Worm (Caenorhabditis elegans) whole organism, L1 larva: Measurements from ENCODE around the gene lpd-7.

ENCODE experiments used
- C16A3.4 ChIP-seq: fragments of 150-350 bp; optimal IDR thresholded peaks from 2 replicates; lab custom pipeline; 2014; ENCODE audit warnings: missing biosample characterization, missing genetic modification characterization
- aha-1 ChIP-seq: fragments of 150-350 bp; optimal IDR thresholded peaks from 2 replicates; lab custom pipeline; 2014; ENCODE audit warnings: missing biosample characterization, missing genetic modification characterization
- blmp-1 ChIP-seq: fragments of 150-350 bp; optimal IDR thresholded peaks from 2 replicates; lab custom pipeline; 2014; ENCODE audit warnings: missing biosample characterization, missing genetic modification characterization
- ceh-63 ChIP-seq: fragments of 200-800 bp; sonication (Bioruptor generic); optimal IDR thresholded peaks from 2 replicates; lab custom pipeline; 2018; ENCODE audit warnings: mild to moderate bottlenecking, missing genetic modification characterization, missing compliant biosample characterization
- ceh-8 ChIP-seq: fragments of 200-800 bp; sonication (Bioruptor generic); optimal IDR thresholded peaks from 2 replicates; lab custom pipeline; 2018; ENCODE audit warnings: mild to moderate bottlenecking, missing genetic modification characterization, moderate library complexity, missing compliant biosample characterization
- ces-1 ChIP-seq: fragments of 150-350 bp; optimal IDR thresholded peaks from 2 replicates; lab custom pipeline; 2014; ENCODE audit warnings: missing biosample characterization, missing genetic modification reagents, missing genetic modification characterization
- elt-3 ChIP-seq, 6 experiments: fragments of 150-350 bp in 1 of 6; sonication (generic microtip); optimal IDR thresholded peaks; 2 replicates each; lab custom pipeline; 2017 to 2018; ENCODE audit warnings: missing biosample characterization in 6 of 6, missing genetic modification characterization in 6 of 6, inconsistent platforms in 1 of 6
- hlh-17 ChIP-seq: fragments of 200-800 bp; sonication (Bioruptor generic); optimal IDR thresholded peaks from 2 replicates; lab custom pipeline; 2018; ENCODE audit warnings: missing genetic modification characterization, mild to moderate bottlenecking, missing compliant biosample characterization, moderate library complexity, borderline replicate concordance
- hlh-4 ChIP-seq: sonication (generic microtip); optimal IDR thresholded peaks from 2 replicates; lab custom pipeline; 2016; ENCODE audit warnings: mild to moderate bottlenecking, missing genetic modification characterization, missing compliant biosample characterization
- hpl-2 ChIP-seq: fragments of 150-350 bp; optimal IDR thresholded peaks from 2 replicates; lab custom pipeline; 2014; ENCODE audit warnings: missing biosample characterization, missing genetic modification reagents, missing genetic modification characterization
- irx-1 ChIP-seq: sonication (generic microtip); optimal IDR thresholded peaks from 2 replicates; lab custom pipeline; 2016; ENCODE audit warnings: missing genetic modification characterization, missing compliant biosample characterization
- isw-1 ChIP-seq: fragments of 200-800 bp; sonication (Bioruptor generic); IDR thresholded peaks from 2 replicates; pipeline ENCODE4 v1.3.6; 2022; ENCODE audit warnings: missing genetic modification characterization, missing compliant biosample characterization
- lin-13 ChIP-seq: fragments of 150-350 bp; optimal IDR thresholded peaks from 2 replicates; lab custom pipeline; 2014; ENCODE audit warnings: missing biosample characterization, missing genetic modification reagents, missing genetic modification characterization
- lin-14 ChIP-seq: fragments of 200-800 bp; sonication (Bioruptor generic); optimal IDR thresholded peaks from 2 replicates; lab custom pipeline; 2018; ENCODE audit warnings: mild to moderate bottlenecking, missing genetic modification characterization, moderate library complexity, missing compliant biosample characterization
- lin-35 ChIP-seq, 2 experiments: fragments of 150-350 bp; optimal IDR thresholded peaks; 2 replicates each; lab custom pipeline; 2014; ENCODE audit warnings: missing biosample characterization in 2 of 2, missing genetic modification characterization in 2 of 2, missing genetic modification reagents in 2 of 2
- lir-3 ChIP-seq: sonication (generic microtip); optimal IDR thresholded peaks from 2 replicates; lab custom pipeline; 2016; ENCODE audit warnings: mild to moderate bottlenecking, missing genetic modification characterization, moderate library complexity, missing compliant biosample characterization; ENCODE audit not compliant: poor library complexity
- lsy-2 ChIP-seq, 2 experiments: fragments of 150-350 bp; optimal IDR thresholded peaks; 2 replicates each; lab custom pipeline; 2014; ENCODE audit warnings: missing biosample characterization in 2 of 2, missing genetic modification characterization in 2 of 2
- mab-9 ChIP-seq: fragments of 200-800 bp; sonication (Bioruptor generic); IDR thresholded peaks from 2 replicates; pipeline ENCODE4 v1.3.6; 2022; ENCODE audit warnings: missing genetic modification reagents, missing genetic modification characterization, missing compliant biosample characterization
- mep-1 ChIP-seq: fragments of 150-350 bp; optimal IDR thresholded peaks from 2 replicates; lab custom pipeline; 2014; ENCODE audit warnings: missing biosample characterization, missing genetic modification characterization
- nhr-12 ChIP-seq: sonication (generic microtip); optimal IDR thresholded peaks from 2 replicates; lab custom pipeline; 2017; ENCODE audit warnings: missing biosample characterization, missing genetic modification characterization
- nhr-19 ChIP-seq: fragments of 200-800 bp; sonication (Bioruptor generic); conservative IDR thresholded peaks from 2 replicates; pipeline ENCODE4 v1.3.6; 2022; ENCODE audit warnings: missing genetic modification characterization, missing compliant biosample characterization
- nhr-20 ChIP-seq: sonication (generic microtip); optimal IDR thresholded peaks from 2 replicates; lab custom pipeline; 2016; ENCODE audit warnings: mild to moderate bottlenecking, missing genetic modification characterization, missing compliant biosample characterization
- nhr-237 ChIP-seq: fragments of 150-350 bp; optimal IDR thresholded peaks from 2 replicates; lab custom pipeline; 2014; ENCODE audit warnings: missing biosample characterization, missing genetic modification characterization
- nhr-28 ChIP-seq: fragments of 150-350 bp; optimal IDR thresholded peaks from 2 replicates; lab custom pipeline; 2014; ENCODE audit warnings: missing biosample characterization, missing genetic modification characterization
- nhr-47 ChIP-seq: sonication (generic microtip); optimal IDR thresholded peaks from 2 replicates; lab custom pipeline; 2016; ENCODE audit warnings: mild to moderate bottlenecking, missing genetic modification characterization, moderate library complexity, missing compliant biosample characterization
- nhr-71 ChIP-seq: sonication (generic microtip); optimal IDR thresholded peaks from 2 replicates; lab custom pipeline; 2016; ENCODE audit warnings: mild to moderate bottlenecking, missing genetic modification characterization, moderate library complexity, missing compliant biosample characterization
- nhr-85 ChIP-seq: sonication (generic microtip); peaks from one replicate; lab custom pipeline; 2016; ENCODE audit warnings: missing genetic modification characterization, inconsistent platforms, missing compliant biosample characterization
- nhr-90 ChIP-seq: sonication (generic microtip); optimal IDR thresholded peaks from 2 replicates; lab custom pipeline; 2016; ENCODE audit warnings: mild to moderate bottlenecking, missing genetic modification characterization, missing compliant biosample characterization; ENCODE audit not compliant: poor library complexity
- pqm-1 ChIP-seq: sonication (generic microtip); optimal IDR thresholded peaks from 3 replicates; lab custom pipeline; 2017; ENCODE audit warnings: missing biosample characterization, missing genetic modification characterization
- rnt-1 ChIP-seq: sonication (generic microtip); optimal IDR thresholded peaks from 2 replicates; lab custom pipeline; 2016; ENCODE audit warnings: mild to moderate bottlenecking, missing genetic modification characterization, moderate library complexity, missing compliant biosample characterization
- skn-1 ChIP-seq: fragments of 150-350 bp; optimal IDR thresholded peaks from 2 replicates; lab custom pipeline; 2014; ENCODE audit warnings: missing biosample characterization, missing genetic modification characterization
- snu-23 ChIP-seq: sonication (generic microtip); optimal IDR thresholded peaks from 2 replicates; lab custom pipeline; 2016; ENCODE audit warnings: missing genetic modification characterization, missing compliant biosample characterization
- swsn-7 ChIP-seq: sonication (generic microtip); optimal IDR thresholded peaks from 2 replicates; lab custom pipeline; 2016; ENCODE audit warnings: missing genetic modification characterization, missing compliant biosample characterization
- tbx-2 ChIP-seq: sonication (generic microtip); optimal IDR thresholded peaks from 2 replicates; lab custom pipeline; 2016; ENCODE audit warnings: missing genetic modification characterization, missing compliant biosample characterization
- tlp-1 ChIP-seq: fragments of 150-350 bp; optimal IDR thresholded peaks from 2 replicates; lab custom pipeline; 2014; ENCODE audit warnings: missing biosample characterization, missing genetic modification characterization
- unc-98 ChIP-seq: fragments of 200-800 bp; sonication (Bioruptor generic); IDR thresholded peaks from 2 replicates; pipeline ENCODE4 v1.3.6; 2022; ENCODE audit warnings: missing genetic modification characterization, missing compliant biosample characterization
- zag-1 ChIP-seq: fragments of 150-350 bp; optimal IDR thresholded peaks from 2 replicates; lab custom pipeline; 2014; ENCODE audit warnings: missing biosample characterization, missing genetic modification characterization
- ztf-11 ChIP-seq, 2 experiments: sonication (generic microtip); optimal IDR thresholded peaks; 2 replicates each; lab custom pipeline; 2016 to 2017; ENCODE audit warnings: missing genetic modification characterization in 2 of 2, missing biosample characterization in 1 of 2, missing compliant biosample characterization in 1 of 2

lpd-7 gene

ce11 chrIII:7552859-7553258, 20.3 kb upstream of the lpd-7 start:
- peak; percentile 7 for TF ChIP-seq nhr-71 (tag; lab: Kevin White, UChicago)
- peak; percentile 15 for TF ChIP-seq lin-14
- TF ChIP-seq lsy-2 (tag; optimal IDR thresholded peaks at IDR 0.05; lab: Kevin White, UChicago) = peak in 1 of 2 experiments; percentile 27
- peak; percentile 31 for TF ChIP-seq mep-1 (tag; lab: Kevin White, UChicago)
- peak; percentile 25 for TF ChIP-seq blmp-1 (tag; lab: Kevin White, UChicago)
- no peak for TF ChIP-seq nhr-237 (tag; lab: Kevin White, UChicago)
- TF ChIP-seq lin-13 (GFP tag; lab: Kevin White, UChicago) = no peak
- no peak for TF ChIP-seq zag-1 (tag; lab: Kevin White, UChicago)
- 0 out of 2 replicates have a peak, but pooled peaks have one; percentile 31 for TF ChIP-seq mab-9
- no peak for TF ChIP-seq hlh-17

- TF ChIP-seq nhr-28 (tag; lab: Kevin White, UChicago) = no peak
- TF ChIP-seq nhr-85 (tag; lab: Kevin White, UChicago) = peak; percentile 55
- TF ChIP-seq blmp-1 (tag; lab: Kevin White, UChicago) = peak; percentile 6
- TF ChIP-seq unc-98 (GFP tag; lab: Robert Waterston, UW) = no peak
- TF ChIP-seq lsy-2 (tag; optimal IDR thresholded peaks at IDR 0.05; lab: Kevin White, UChicago) = peak in 1 of 2 experiments; percentile 3
- peak; percentile 28 for TF ChIP-seq rnt-1 (tag; lab: Kevin White, UChicago)
- peak; percentile 18 for TF ChIP-seq nhr-71 (tag; lab: Kevin White, UChicago)
- TF ChIP-seq lin-14 = peak; percentile 4
- TF ChIP-seq ztf-11 (tag; optimal IDR thresholded peaks at IDR 0.05; lab: Kevin White, UChicago) = no peak
- TF ChIP-seq ces-1 (GFP tag; lab: Kevin White, UChicago) = no peak
- peak; percentile 44 for TF ChIP-seq mep-1 (tag; lab: Kevin White, UChicago)
Observed at ce11 chrIII:7553693-7554226, 19.4 kb upstream of the lpd-7 start.

- TF ChIP-seq unc-98 (GFP tag; lab: Robert Waterston, UW) (no peak), hlh-4 (tag; lab: Kevin White, UChicago) (no peak), swsn-7 (peak; percentile 16), nhr-20 (tag; lab: Kevin White, UChicago) (peak; percentile 33), lin-35 (GFP tag; optimal IDR thresholded peaks at IDR 0.05; lab: Kevin White, UChicago) (no peak), C16A3.4 (tag; lab: Kevin White, UChicago) (no peak), nhr-71 (tag; lab: Kevin White, UChicago) (peak; percentile 56), nhr-90 (tag; lab: Kevin White, UChicago) (peak; percentile 19), ceh-8 (no peak), rnt-1 (tag; lab: Kevin White, UChicago) (peak; percentile 53), elt-3 (tag; optimal IDR thresholded peaks at IDR 0.05; lab: Kevin White, UChicago) (no peak), blmp-1 (tag; lab: Kevin White, UChicago) (peak; percentile 28), irx-1 (peak; percentile 53), nhr-19 (peak; percentile 32), snu-23 (GFP tag; lab: Kevin White, UChicago) (peak; percentile 34), nhr-85 (tag; lab: Kevin White, UChicago) (peak; percentile 92), lsy-2 (tag; optimal IDR thresholded peaks at IDR 0.05; lab: Kevin White, UChicago) (peak; percentile 63 to 69), tbx-2 (tag; lab: Kevin White, UChicago) (peak; percentile 22), lin-14 (peak; percentile 60), pqm-1 (tag; lab: Kevin White, UChicago) (no peak)
Observed at ce11 chrIII:7554697-7555145, 18.4 kb upstream of the lpd-7 start.

ce11 chrIII:7555360-7555759, 17.8 kb upstream of the lpd-7 start, which contains the start of gene ceh-13:
Gene ceh-13, plus strand, starts transcription at chrIII:7555660.
- TF ChIP-seq isw-1 (GFP tag; lab: Robert Waterston, UW) = no peak
- TF ChIP-seq ceh-63 (GFP tag; lab: Kevin White, UChicago) = no peak
- no peak for TF ChIP-seq lir-3 (tag; lab: Kevin White, UChicago)
- no peak for TF ChIP-seq nhr-12 (tag; lab: Kevin White, UChicago)
- TF ChIP-seq hlh-4 (tag; lab: Kevin White, UChicago) = no peak
- no peak for TF ChIP-seq skn-1
- TF ChIP-seq nhr-47 = no peak
- TF ChIP-seq mab-9 = no peak
- TF ChIP-seq hpl-2 = no peak
- no peak for TF ChIP-seq tbx-2 (tag; lab: Kevin White, UChicago)
- no peak for TF ChIP-seq nhr-20 (tag; lab: Kevin White, UChicago)
- TF ChIP-seq nhr-237 (tag; lab: Kevin White, UChicago) = no peak
- TF ChIP-seq tlp-1 (tag; lab: Kevin White, UChicago) = no peak
- TF ChIP-seq aha-1 (tag; lab: Kevin White, UChicago) = no peak
- TF ChIP-seq, all 84 proteins: peak for 0
